Fruit fly (Drosophila melanogaster): Measurements from ENCODE around the gene comm3.

comm3 gene

dm6 chr3L:15619626-15620247, 27.8 kb downstream of the comm3 start, which contains the start of gene Phs (continued):
- TF ChIP-seq Xbp1 (GFP tag; optimal IDR thresholded peaks at IDR 0.05), result peak; percentile 81
- TF ChIP-seq CG42726 (GFP tag; IDR thresholded peaks at IDR 0.05; ENCODE audit: partially characterized antibody), result no peak
- peak; percentile 18 for TF ChIP-seq dmrt99B (tag; optimal IDR thresholded peaks at IDR 0.05)
- peak; percentile 9 for TF ChIP-seq CG13775 (GFP tag; optimal IDR thresholded peaks at IDR 0.05)
- 0 out of 3 replicates have a peak, but pooled peaks have one; percentile 37 for TF ChIP-seq row (GFP tag; IDR thresholded peaks at IDR 0.05)
- peak; percentile 55 for TF ChIP-seq fd64A (GFP tag; optimal IDR thresholded peaks at IDR 0.05)
- TF ChIP-seq Ets65A (GFP tag), result peak; percentile 99
- peak; percentile 38; the same call in 1 of the 2 replicates for TF ChIP-seq hbn (GFP tag; IDR thresholded peaks at IDR 0.05; ENCODE audit: partially characterized antibody)
- no peak for TF ChIP-seq Lim3 (GFP tag; IDR thresholded peaks at IDR 0.05)
- TF ChIP-seq Trl (optimal IDR thresholded peaks at IDR 0.05), result peak; percentile 90 to 92
- TF ChIP-seq Trl (GFP tag; optimal IDR thresholded peaks at IDR 0.05), result peak; percentile 92
- no peak for TF ChIP-seq CG15073 (GFP tag; optimal IDR thresholded peaks at IDR 0.05)
- peak; percentile 70 for TF ChIP-seq dysf (GFP tag; IDR thresholded peaks at IDR 0.05)
- peak; percentile 48 for TF ChIP-seq PHDP (tag; optimal IDR thresholded peaks at IDR 0.05)
- no peak for TF ChIP-seq CG8281 (tag; optimal IDR thresholded peaks at IDR 0.05)
- TF ChIP-seq jigr1 (GFP tag; IDR thresholded peaks at IDR 0.05), result no peak
- peak; percentile 50 for TF ChIP-seq CG12391 (tag; optimal IDR thresholded peaks at IDR 0.05)
- TF ChIP-seq CG17361 (GFP tag; IDR thresholded peaks at IDR 0.05), result peak; percentile 50; the same call in 1 of the 3 replicates
- TF ChIP-seq CG10462 (GFP tag; optimal IDR thresholded peaks at IDR 0.05), result peak; percentile 19
- peak; percentile 93 for TF ChIP-seq shn (GFP tag; optimal IDR thresholded peaks at IDR 0.05)
- TF ChIP-seq p53 (GFP tag; optimal IDR thresholded peaks at IDR 0.05), result peak; percentile 71
- peak; percentile 61; the same call in 1 of the 2 replicates for TF ChIP-seq gsb (GFP tag; IDR thresholded peaks at IDR 0.05)
- TF ChIP-seq CG32772 (GFP tag; IDR thresholded peaks at IDR 0.05), result peak; percentile 64; the same call in 1 of the 2 replicates
- TF ChIP-seq YL-1 (GFP tag; optimal IDR thresholded peaks at IDR 0.05), result peak; percentile 77
- TF ChIP-seq eyg (GFP tag; optimal IDR thresholded peaks at IDR 0.05), result peak; percentile 80
- TF ChIP-seq zen (tag; optimal IDR thresholded peaks at IDR 0.05), result peak; percentile 11
- peak; percentile 44; the same call in 1 of the 2 replicates for TF ChIP-seq ato (GFP tag; IDR thresholded peaks at IDR 0.05; ENCODE audit: partially characterized antibody)
- TF ChIP-seq CoRest (tag; optimal IDR thresholded peaks at IDR 0.05), result peak; percentile 57
- peak; percentile 93 for TF ChIP-seq zfh1 (GFP tag; IDR thresholded peaks at IDR 0.05)
- TF ChIP-seq Dek (tag; optimal IDR thresholded peaks at IDR 0.05), result peak; percentile 12
- TF ChIP-seq CG17385 (GFP tag; optimal IDR thresholded peaks at IDR 0.05), result peak; percentile 55
- TF ChIP-seq CG6254 (GFP tag; optimal IDR thresholded peaks at IDR 0.05), result peak; percentile 58
- TF ChIP-seq ham (GFP tag; IDR thresholded peaks at IDR 0.05), result no peak
- peak in 1 of 2 experiments; percentile 30 for TF ChIP-seq insv (GFP tag; optimal IDR thresholded peaks at IDR 0.05)
- peak; percentile 82 for TF ChIP-seq CG12769 (tag; optimal IDR thresholded peaks at IDR 0.05)
- TF ChIP-seq MBD-R2 (GFP tag; IDR thresholded peaks at IDR 0.05), result peak; percentile 79; the same call in 1 of the 2 replicates
- peak; percentile 77 for TF ChIP-seq CG8290 (GFP tag; optimal IDR thresholded peaks at IDR 0.05)
- TF ChIP-seq CG8290 (tag; optimal IDR thresholded peaks at IDR 0.05), result peak; percentile 68 to 94
- TF ChIP-seq CG11093 (GFP tag; IDR thresholded peaks at IDR 0.05), result no peak
- peak; percentile 85 for TF ChIP-seq chn (GFP tag; optimal IDR thresholded peaks at IDR 0.05)
- TF ChIP-seq tup (GFP tag; optimal IDR thresholded peaks at IDR 0.05), result peak; percentile 73
- TF ChIP-seq CG6813 (GFP tag; optimal IDR thresholded peaks at IDR 0.05), result peak; percentile 72
- peak; percentile 46 for TF ChIP-seq Nf-YC (tag; optimal IDR thresholded peaks at IDR 0.05)
- TF ChIP-seq Ssrp (tag; optimal IDR thresholded peaks at IDR 0.05), result peak; percentile 26
- no peak for TF ChIP-seq mld (GFP tag; IDR thresholded peaks at IDR 0.05; ENCODE audit: partially characterized antibody)
- no peak for TF ChIP-seq CG12219 (GFP tag; optimal IDR thresholded peaks at IDR 0.05)
- TF ChIP-seq hb (GFP tag; IDR thresholded peaks at IDR 0.05; ENCODE audit: partially characterized antibody), result no peak
- TF ChIP-seq GATAe (GFP tag; conservative IDR thresholded peaks at IDR 0.05), result no peak
- TF ChIP-seq luna (GFP tag; optimal IDR thresholded peaks at IDR 0.05), result peak; percentile 75
- TF ChIP-seq kah (GFP tag; optimal IDR thresholded peaks at IDR 0.05), result no peak
